Fruit fly (Drosophila melanogaster) whole organism, embryonic: Measurements from ENCODE around the gene foxo.

ENCODE experiments used
- Bteb2 ChIP-seq: fragments of 200-800 bp; sonication (Bioruptor generic); optimal IDR thresholded peaks from 2 replicates; lab custom pipeline; 2016; ENCODE audit warnings: missing biosample characterization, missing genetic modification characterization
- CG10654 ChIP-seq: fragments of 200-800 bp; sonication (Bioruptor generic); optimal IDR thresholded peaks from 2 replicates; lab custom pipeline; 2016; ENCODE audit warnings: missing biosample characterization, missing genetic modification characterization
- CG11247 ChIP-seq: fragments of 200-800 bp; sonication (Bioruptor generic); IDR thresholded peaks from 2 replicates; pipeline ENCODE4 v1.3.6; 2022; ENCODE audit warnings: missing biosample characterization, missing genetic modification characterization
- CG11696 ChIP-seq: fragments of 200-800 bp; sonication (Bioruptor generic); IDR thresholded peaks from 2 replicates; pipeline ENCODE4 v1.3.6; 2022; ENCODE audit warnings: missing biosample characterization, missing genetic modification characterization
- CG12942 ChIP-seq: fragments of 200-800 bp; sonication (Bioruptor generic); optimal IDR thresholded peaks from 3 replicates; lab custom pipeline; 2016; ENCODE audit warnings: missing biosample characterization, missing genetic modification characterization
- CG13123 ChIP-seq: fragments of 200-800 bp; sonication (Bioruptor generic); optimal IDR thresholded peaks from 2 replicates; lab custom pipeline; 2016; ENCODE audit warnings: missing biosample characterization, missing genetic modification characterization
- CG14050 ChIP-seq: fragments of 200-800 bp; sonication (Bioruptor generic); IDR thresholded peaks from 3 replicates; pipeline ENCODE4 v1.3.6; 2022; ENCODE audit warnings: missing biosample characterization, missing genetic modification characterization
- CG16779 ChIP-seq: fragments of 200-800 bp; sonication (Bioruptor generic); IDR thresholded peaks from 2 replicates; pipeline ENCODE4 v1.3.6; 2022; ENCODE audit warnings: missing biosample characterization, missing genetic modification characterization
- CG16813 ChIP-seq: fragments of 200-800 bp; sonication (Bioruptor generic); IDR thresholded peaks from 3 replicates; pipeline ENCODE4 v1.3.6; 2022; ENCODE audit warnings: missing biosample characterization, missing genetic modification characterization; ENCODE audit not compliant: partially characterized antibody
- CG18476 ChIP-seq: fragments of 200-800 bp; sonication (Bioruptor generic); optimal IDR thresholded peaks from 2 replicates; lab custom pipeline; 2016; ENCODE audit warnings: missing biosample characterization, mild to moderate bottlenecking, missing genetic modification characterization
- CG18619 ChIP-seq: fragments of 200-800 bp; sonication (Bioruptor generic); optimal IDR thresholded peaks from 3 replicates; lab custom pipeline; 2017; ENCODE audit warnings: missing biosample characterization, mild to moderate bottlenecking, missing genetic modification characterization
- CG2129 ChIP-seq: fragments of 200-800 bp; sonication (Bioruptor generic); IDR thresholded peaks from 2 replicates; pipeline ENCODE4 v1.3.6; 2022; ENCODE audit warnings: missing biosample characterization, missing genetic modification characterization; ENCODE audit not compliant: partially characterized antibody
- CG3995 ChIP-seq: fragments of 200-800 bp; sonication (Bioruptor generic); optimal IDR thresholded peaks from 3 replicates; lab custom pipeline; 2016; ENCODE audit warnings: missing biosample characterization, missing genetic modification characterization
- CG5245 ChIP-seq: fragments of 200-800 bp; sonication (Bioruptor generic); optimal IDR thresholded peaks from 3 replicates; lab custom pipeline; 2016; ENCODE audit warnings: missing biosample characterization, missing genetic modification characterization
- CG6254 ChIP-seq: fragments of 200-800 bp; sonication (Bioruptor generic); optimal IDR thresholded peaks from 3 replicates; lab custom pipeline; 2017; ENCODE audit warnings: mild to moderate bottlenecking, missing biosample characterization, missing genetic modification reagents, missing genetic modification characterization
- CG6765 ChIP-seq: fragments of 200-800 bp; sonication (Bioruptor generic); optimal IDR thresholded peaks from 3 replicates; lab custom pipeline; 2017; ENCODE audit warnings: missing biosample characterization, mild to moderate bottlenecking, missing genetic modification characterization
- CG7839 ChIP-seq: fragments of 200-800 bp; sonication (Bioruptor generic); optimal IDR thresholded peaks from 3 replicates; lab custom pipeline; 2018; ENCODE audit warnings: missing biosample characterization, mild to moderate bottlenecking, missing genetic modification characterization, moderate library complexity
- CG8359 ChIP-seq: fragments of 200-800 bp; sonication (Bioruptor generic); optimal IDR thresholded peaks from 2 replicates; lab custom pipeline; 2017; ENCODE audit warnings: missing biosample characterization, mild to moderate bottlenecking, missing genetic modification characterization, borderline replicate concordance
- CG8765 ChIP-seq: fragments of 200-800 bp; sonication (Bioruptor generic); IDR thresholded peaks from 2 replicates; pipeline ENCODE4 v1.3.6; 2022; ENCODE audit warnings: missing biosample characterization, missing genetic modification characterization
- CG9932 ChIP-seq: fragments of 200-800 bp; sonication (Bioruptor generic); IDR thresholded peaks from 2 replicates; pipeline ENCODE4 v1.3.6; 2022; ENCODE audit warnings: missing biosample characterization, missing genetic modification characterization
- Dad ChIP-seq: fragments of 200-800 bp; sonication (Bioruptor generic); optimal IDR thresholded peaks from 3 replicates; lab custom pipeline; 2016; ENCODE audit warnings: missing biosample characterization, missing genetic modification characterization
- Dip2 ChIP-seq: fragments of 200-800 bp; sonication (Bioruptor generic); IDR thresholded peaks from 2 replicates; pipeline ENCODE4 v1.3.6; 2022; ENCODE audit warnings: missing biosample characterization, missing genetic modification characterization
- Doc2 ChIP-seq: fragments of 200-800 bp; sonication (Bioruptor generic); IDR thresholded peaks from 2 replicates; pipeline ENCODE4 v1.3.6; 2022; ENCODE audit warnings: missing biosample characterization, missing genetic modification characterization
- Fer2 ChIP-seq: fragments of 200-800 bp; sonication (Bioruptor generic); optimal IDR thresholded peaks from 2 replicates; lab custom pipeline; 2018; ENCODE audit warnings: missing biosample characterization, mild to moderate bottlenecking, missing genetic modification characterization, moderate library complexity
- H2.0 ChIP-seq: fragments of 200-800 bp; sonication (Bioruptor generic); IDR thresholded peaks from 2 replicates; pipeline ENCODE4 v1.3.6; 2022; ENCODE audit warnings: missing biosample characterization, missing genetic modification characterization
- Hr39 ChIP-seq: fragments of >200 bp; optimal IDR thresholded peaks from 2 replicates; lab custom pipeline; 2017
- NFAT ChIP-seq: fragments of 200-800 bp; sonication (Bioruptor generic); IDR thresholded peaks from 2 replicates; pipeline ENCODE4 v1.3.6; 2022; ENCODE audit warnings: missing biosample characterization, missing genetic modification characterization
- Oaz ChIP-seq: fragments of 200-800 bp; sonication (Bioruptor generic); IDR thresholded peaks from 2 replicates; pipeline ENCODE4 v1.3.6; 2022; ENCODE audit warnings: missing biosample characterization, missing genetic modification characterization
- Ptx1 ChIP-seq: fragments of 200-800 bp; sonication (Bioruptor generic); IDR thresholded peaks from 2 replicates; pipeline ENCODE4 v1.3.6; 2022; ENCODE audit warnings: missing biosample characterization, missing genetic modification characterization
- Six4 ChIP-seq: fragments of 200-800 bp; sonication (Bioruptor generic); optimal IDR thresholded peaks from 2 replicates; lab custom pipeline; 2016; ENCODE audit warnings: missing biosample characterization, missing genetic modification characterization
- Sox100B ChIP-seq: fragments of 200-800 bp; sonication (Bioruptor generic); optimal IDR thresholded peaks from 3 replicates; lab custom pipeline; 2018; ENCODE audit warnings: missing biosample characterization, mild to moderate bottlenecking, missing genetic modification characterization
- Stat92E ChIP-seq, 3 experiments: fragments of >200 bp in 2 of 3; fragments of 200-800 bp in 1 of 3; sonication (Bioruptor generic) in 1 of 3; optimal IDR thresholded peaks; 2 replicates each; lab custom pipeline; 2017 to 2019; ENCODE audit warnings: missing biosample characterization in 3 of 3, missing genetic modification characterization in 3 of 3, mild to moderate bottlenecking in 1 of 3, moderate library complexity in 1 of 3
- Taf1 ChIP-seq: fragments of 200-800 bp; sonication (Bioruptor generic); IDR thresholded peaks from 2 replicates; pipeline ENCODE4 v1.3.6; 2022; ENCODE audit warnings: missing biosample characterization, missing genetic modification characterization
- ab ChIP-seq: fragments of 200-800 bp; sonication (Bioruptor generic); optimal IDR thresholded peaks from 2 replicates; lab custom pipeline; 2016; ENCODE audit warnings: missing biosample characterization, missing genetic modification characterization
- ase ChIP-seq: fragments of 200-800 bp; sonication (Bioruptor generic); IDR thresholded peaks from 3 replicates; pipeline ENCODE4 v1.3.6; 2022; ENCODE audit warnings: missing biosample characterization, missing genetic modification characterization
- ash1 ChIP-seq: fragments of 200-800 bp; sonication (Bioruptor generic); optimal IDR thresholded peaks from 2 replicates; lab custom pipeline; 2018; ENCODE audit warnings: missing biosample characterization, mild to moderate bottlenecking, missing genetic modification characterization
- bigmax ChIP-seq: fragments of 200-800 bp; sonication (Bioruptor generic); optimal IDR thresholded peaks from 2 replicates; lab custom pipeline; 2018; ENCODE audit warnings: missing biosample characterization, mild to moderate bottlenecking, missing genetic modification characterization
- cg ChIP-seq: fragments of 200-800 bp; sonication (Bioruptor generic); optimal IDR thresholded peaks from 3 replicates; lab custom pipeline; 2019; ENCODE audit warnings: missing biosample characterization, mild to moderate bottlenecking, missing genetic modification characterization, moderate library complexity
- dmrt99B ChIP-seq: fragments of 200-800 bp; sonication (Bioruptor generic); optimal IDR thresholded peaks from 2 replicates; lab custom pipeline; 2018; ENCODE audit warnings: missing biosample characterization, mild to moderate bottlenecking, missing genetic modification characterization, moderate library complexity
- gem ChIP-seq: fragments of 200-800 bp; sonication (Bioruptor generic); optimal IDR thresholded peaks from 2 replicates; lab custom pipeline; 2019; ENCODE audit warnings: missing biosample characterization, mild to moderate bottlenecking, missing genetic modification characterization, moderate library complexity
- gsb-n ChIP-seq: fragments of 200-800 bp; sonication (Bioruptor generic); optimal IDR thresholded peaks from 3 replicates; lab custom pipeline; 2018; ENCODE audit warnings: missing biosample characterization, mild to moderate bottlenecking, missing genetic modification characterization
- hkb ChIP-seq, 2 experiments: fragments of 200-800 bp in 1 of 2; fragments of >200 bp in 1 of 2; sonication (Bioruptor generic) in 1 of 2; IDR thresholded peaks in 1 of 2; optimal IDR thresholded peaks in 1 of 2; 2 replicates each; pipeline versions ENCODE4 v1.3.6 to Lab custom; 2017 to 2022; ENCODE audit warnings: missing biosample characterization in 1 of 2, missing genetic modification characterization in 1 of 2
- kay ChIP-seq: fragments of 200-800 bp; sonication (Bioruptor generic); optimal IDR thresholded peaks from 2 replicates; lab custom pipeline; 2016; ENCODE audit warnings: missing biosample characterization, missing genetic modification characterization
- knrl ChIP-seq: fragments of 200-800 bp; sonication (Bioruptor generic); IDR thresholded peaks from 3 replicates; pipeline ENCODE4 v1.3.6; 2022; ENCODE audit warnings: missing biosample characterization, missing genetic modification characterization; ENCODE audit not compliant: partially characterized antibody
- run ChIP-seq: fragments of 200-800 bp; sonication (Bioruptor generic); optimal IDR thresholded peaks from 3 replicates; lab custom pipeline; 2018; ENCODE audit warnings: missing biosample characterization, mild to moderate bottlenecking, missing genetic modification characterization
- salm ChIP-seq: fragments of 200-800 bp; sonication (Bioruptor generic); optimal IDR thresholded peaks from 2 replicates; lab custom pipeline; 2018; ENCODE audit warnings: missing biosample characterization, mild to moderate bottlenecking, missing genetic modification characterization
- sens ChIP-seq: fragments of 200-800 bp; sonication (Bioruptor generic); peaks from one replicate; lab custom pipeline; 2016; ENCODE audit warnings: missing biosample characterization, missing genetic modification characterization
- wor ChIP-seq: fragments of 200-800 bp; sonication (Bioruptor generic); IDR thresholded peaks from 2 replicates; pipeline ENCODE4 v1.3.6; 2022; ENCODE audit warnings: missing biosample characterization, missing genetic modification characterization
- yki ChIP-seq: fragments of >200 bp; optimal IDR thresholded peaks from 3 replicates; lab custom pipeline; 2018

The foxo gene

dm6 chr3R:14052182-14053036 lies 4.3 kb upstream of the foxo start (continued):
- TF ChIP-seq ase (GFP tag; lab: Robert Waterston, UW) (peak; percentile 70; the same call in 2 of the 3 replicates), Stat92E (GFP tag; optimal IDR thresholded peaks at IDR 0.05; lab: Kevin White, UChicago) (peak in 1 of 3 experiments; percentile 3), cg (no peak), dmrt99B (tag; lab: Kevin White, UChicago) (peak; percentile 85), gsb-n (tag; lab: Kevin White, UChicago) (no peak), Ptx1 (peak; percentile 91), CG18476 (GFP tag; lab: Kevin White, UChicago) (peak; percentile 77), CG12942 (GFP tag; lab: Kevin White, UChicago) (peak; percentile 75), CG11696 (GFP tag; lab: Robert Waterston, UW) (peak; percentile 60), CG13123 (GFP tag; lab: Kevin White, UChicago) (peak; percentile 11), Hr39 (lab: Kevin White, UChicago) (no peak), run (tag; lab: Kevin White, UChicago) (no peak), Oaz (peak; percentile 63), CG16813 (GFP tag; lab: Robert Waterston, UW) (no peak), knrl (GFP tag; lab: Robert Waterston, UW) (no peak), Bteb2 (GFP tag; lab: Kevin White, UChicago) (peak; percentile 93), CG8359 (no peak), ash1 (GFP tag; lab: Kevin White, UChicago) (no peak), salm (tag; lab: Kevin White, UChicago) (peak; percentile 52), Fer2 (tag; lab: Kevin White, UChicago) (peak; percentile 83), CG5245 (GFP tag; lab: Kevin White, UChicago) (no peak), CG2129 (GFP tag; lab: Robert Waterston, UW) (no peak), Doc2 (peak; percentile 40; the same call in 1 of the 2 replicates), Dip2 (0 out of 2 replicates have a peak, but pooled peaks have one; percentile 34), Six4 (peak; percentile 45), Dad (peak; percentile 80), CG10654 (GFP tag; lab: Kevin White, UChicago) (peak; percentile 71), CG16779 (GFP tag; lab: Robert Waterston, UW) (peak; percentile 66; the same call in 1 of the 2 replicates), wor (GFP tag; lab: Robert Waterston, UW) (peak; percentile 59; the same call in 1 of the 2 replicates), ab (GFP tag; lab: Kevin White, UChicago) (peak; percentile 4), CG8765 (GFP tag; lab: Robert Waterston, UW) (peak; percentile 52; the same call in 1 of the 2 replicates), gem (tag; lab: Kevin White, UChicago) (peak; percentile 92), CG6254 (GFP tag; lab: Kevin White, UChicago) (no peak), CG11247 (GFP tag; lab: Robert Waterston, UW) (peak; percentile 85), CG9932 (GFP tag; lab: Robert Waterston, UW) (peak; percentile 95), CG7839 (peak; percentile 92), sens (GFP tag; lab: Kevin White, UChicago) (peak; percentile 94), CG3995 (peak; percentile 53), Sox100B (GFP tag; lab: Kevin White, UChicago) (peak; percentile 76), Taf1 (GFP tag; lab: Robert Waterston, UW) (peak; percentile 88), CG14050 (GFP tag; lab: Robert Waterston, UW) (peak; percentile 67), CG18619 (GFP tag; lab: Kevin White, UChicago) (peak; percentile 88), H2.0 (GFP tag; lab: Robert Waterston, UW) (peak; percentile 75), yki (no peak), CG6765 (peak; percentile 67), bigmax (GFP tag; lab: Kevin White, UChicago) (no peak), hkb (optimal IDR thresholded peaks at IDR 0.05; lab: Kevin White, UChicago) (no peak), hkb (GFP tag; IDR thresholded peaks at IDR 0.05; lab: Robert Waterston, UW) (peak; percentile 81), NFAT (peak; percentile 92), kay (GFP tag; lab: Kevin White, UChicago) (peak; percentile 60)
